Worm (Caenorhabditis elegans): Measurements from ENCODE around the gene nkb-3.
A peak's percentile ranks its signal among the peaks of the same experiment; 100 is the strongest.

nkb-3 gene

ce11 chrX:13726285-13726684 is 44.1 kb downstream of the nkb-3 start:
- peak in 1 of 6 experiments; percentile 19 for TF ChIP-seq elt-3 (tag; optimal IDR thresholded peaks at IDR 0.05)
- peak; percentile 66 for TF ChIP-seq blmp-1 (tag; optimal IDR thresholded peaks at IDR 0.05)
- TF ChIP-seq ceh-88 (GFP tag; IDR thresholded peaks at IDR 0.05), result no peak

DNA sequence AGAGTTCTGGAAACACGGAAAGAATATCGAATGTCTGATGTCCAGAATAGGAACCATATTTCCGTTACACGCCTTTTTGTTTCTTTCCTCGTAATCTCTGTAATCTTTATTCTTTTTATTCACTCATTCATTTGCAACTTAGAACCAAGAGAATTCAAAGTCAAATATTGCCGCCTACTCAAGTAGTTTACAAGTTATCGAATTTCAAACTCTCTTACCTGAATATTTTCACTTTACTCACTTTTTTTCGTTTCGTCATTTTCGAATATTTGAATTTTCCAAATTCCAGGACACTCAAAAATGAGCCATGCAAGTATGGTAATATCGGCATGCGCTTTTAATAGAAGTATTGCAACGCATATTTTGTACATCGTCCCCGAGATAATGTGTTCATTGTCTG is 46.0 kb downstream of the nkb-3 start, which contains the start of gene K11E4.6:
TSS of gene K11E4.6 (plus strand) at position 301 of the 400 bp plus-strand sequence.
- TF ChIP-seq irx-1 (tag; optimal IDR thresholded peaks at IDR 0.05) (no peak), dsc-1 (tag; optimal IDR thresholded peaks at IDR 0.05) (no peak), nhr-12 (tag; optimal IDR thresholded peaks at IDR 0.05) (no peak), tbx-2 (tag; optimal IDR thresholded peaks at IDR 0.05) (no peak), nhr-90 (tag; optimal IDR thresholded peaks at IDR 0.05; ENCODE audit: poor library complexity) (no peak), blmp-1 (tag; optimal IDR thresholded peaks at IDR 0.05) (no peak), dpl-1 (GFP tag; optimal IDR thresholded peaks at IDR 0.05) (no peak), snpc-4 (tag; optimal IDR thresholded peaks at IDR 0.05) (no peak), ceh-90 (tag; optimal IDR thresholded peaks at IDR 0.05) (no peak), fkh-8 (tag; optimal IDR thresholded peaks at IDR 0.05) (no peak), fkh-4 (tag; optimal IDR thresholded peaks at IDR 0.05; ENCODE audit: borderline replicate concordance) (no peak), isw-1 (GFP tag; IDR thresholded peaks at IDR 0.05) (no peak), efl-3 (GFP tag; optimal IDR thresholded peaks at IDR 0.05) (no peak)

ce11 chrX:13722821-13723220 is 47.5 kb downstream of the nkb-3 start, which contains the start of gene poml-1:
poml-1 (minus strand) TSS chrX:13722921.
- TF ChIP-seq snu-23 (GFP tag; optimal IDR thresholded peaks at IDR 0.05) (no peak), fkh-4 (tag; optimal IDR thresholded peaks at IDR 0.05; ENCODE audit: borderline replicate concordance) (no peak), unc-86 (tag; optimal IDR thresholded peaks at IDR 0.05) (no peak), lir-3 (tag; optimal IDR thresholded peaks at IDR 0.05; ENCODE audit: poor library complexity) (no peak)

DNA sequence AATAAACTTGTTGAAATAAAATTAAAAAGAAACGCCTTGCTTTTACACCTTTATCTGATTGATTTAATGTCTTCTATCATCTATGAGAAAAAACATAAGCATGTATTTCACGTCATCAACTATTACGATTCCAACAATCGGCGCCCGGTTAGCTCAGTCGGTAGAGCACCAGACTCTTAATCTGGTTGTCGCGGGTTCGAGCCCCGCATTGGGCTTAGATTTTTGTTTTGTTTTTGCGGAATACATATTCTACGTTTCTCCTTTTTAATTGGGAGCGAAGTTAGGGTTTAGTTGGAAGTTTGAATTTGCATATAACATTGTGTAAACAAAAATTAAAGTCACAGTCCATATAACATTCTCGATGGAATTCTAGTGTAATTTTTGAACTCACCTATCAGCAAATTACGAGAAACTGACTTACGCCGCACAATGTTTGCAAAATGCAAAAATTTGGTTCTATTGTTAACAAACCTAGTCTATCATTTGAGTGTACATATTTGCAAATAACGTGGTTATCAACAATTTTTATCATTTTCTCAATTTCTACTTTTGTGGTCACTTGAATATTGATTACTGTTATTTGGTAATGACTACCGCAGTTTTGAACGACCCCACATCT is 53.2 kb downstream of the nkb-3 start, which contains the start of gene shc-3:
TSS of gene shc-3 (plus strand) at position 484 of the 619 bp plus-strand sequence.
- no peak for TF ChIP-seq C34B4.2 (tag; optimal IDR thresholded peaks at IDR 0.05)
- peak; percentile 58 for TF ChIP-seq elt-2 (tag; optimal IDR thresholded peaks at IDR 0.05)
- no peak for TF ChIP-seq C04F5.9 (tag; optimal IDR thresholded peaks at IDR 0.05)
- no peak for TF ChIP-seq xbp-1 (tag; optimal IDR thresholded peaks at IDR 0.05)
- TF ChIP-seq sox-4 (tag; optimal IDR thresholded peaks at IDR 0.05), result no peak
- TF ChIP-seq ztf-11 (tag; optimal IDR thresholded peaks at IDR 0.05), result no peak
- no peak for TF ChIP-seq unc-62 (GFP tag; optimal IDR thresholded peaks at IDR 0.05)
- TF ChIP-seq efl-1 (optimal IDR thresholded peaks at IDR 0.05), result no peak
- no peak for TF ChIP-seq efl-1 (GFP tag; optimal IDR thresholded peaks at IDR 0.05 in 1 of 2)

- no peak for TF ChIP-seq zag-1 (tag; optimal IDR thresholded peaks at IDR 0.05)
- TF ChIP-seq zip-4 (GFP tag; optimal IDR thresholded peaks at IDR 0.05), result no peak
- TF ChIP-seq fos-1 (tag; optimal IDR thresholded peaks at IDR 0.05), result no peak
- no peak for TF ChIP-seq fkh-8 (tag; optimal IDR thresholded peaks at IDR 0.05)
- no peak for TF ChIP-seq C04F5.9 (tag; optimal IDR thresholded peaks at IDR 0.05)
- TF ChIP-seq nhr-237 (tag; optimal IDR thresholded peaks at IDR 0.05), result no peak
- TF ChIP-seq ztf-4 (tag; optimal IDR thresholded peaks at IDR 0.05), result no peak
- no peak for TF ChIP-seq ztf-11 (tag; optimal IDR thresholded peaks at IDR 0.05)
- TF ChIP-seq ceh-90 (tag; optimal IDR thresholded peaks at IDR 0.05), result no peak
- TF ChIP-seq fkh-10 (GFP tag; optimal IDR thresholded peaks at IDR 0.05), result no peak
- TF ChIP-seq nhr-76 (tag; optimal IDR thresholded peaks at IDR 0.05), result no peak
- no peak for TF ChIP-seq lir-3 (tag; optimal IDR thresholded peaks at IDR 0.05; ENCODE audit: poor library complexity)
- no peak for TF ChIP-seq hlh-17 (GFP tag; optimal IDR thresholded peaks at IDR 0.05; ENCODE audit: borderline replicate concordance)
- peak; percentile 32 for TF ChIP-seq elt-2 (tag; optimal IDR thresholded peaks at IDR 0.05)
- no peak for TF ChIP-seq mab-9 (GFP tag; IDR thresholded peaks at IDR 0.05)
- peak; percentile 36 for TF ChIP-seq swsn-7 (tag; optimal IDR thresholded peaks at IDR 0.05)
- TF ChIP-seq irx-1 (tag; optimal IDR thresholded peaks at IDR 0.05), result no peak
- TF ChIP-seq rnt-1 (tag; optimal IDR thresholded peaks at IDR 0.05), result peak; percentile 67
- TF ChIP-seq blmp-1 (tag; optimal IDR thresholded peaks at IDR 0.05), result peak; percentile 24
- no peak for TF ChIP-seq tlp-1 (tag; optimal IDR thresholded peaks at IDR 0.05)
- peak; percentile 71 for TF ChIP-seq nhr-71 (tag; optimal IDR thresholded peaks at IDR 0.05)
- peak; percentile 53 for TF ChIP-seq dsc-1 (tag; optimal IDR thresholded peaks at IDR 0.05)
- no peak for TF ChIP-seq lin-14 (GFP tag; optimal IDR thresholded peaks at IDR 0.05)
- peak; percentile 29 for TF ChIP-seq tbx-2 (tag; optimal IDR thresholded peaks at IDR 0.05)
- no peak for TF ChIP-seq ets-5 (GFP tag; IDR thresholded peaks at IDR 0.05)
- peak; percentile 28 for TF ChIP-seq skn-1 (tag; optimal IDR thresholded peaks at IDR 0.05)
- no peak for TF ChIP-seq jun-1 (tag; optimal IDR thresholded peaks at IDR 0.05)
These were observed 54.0 kb downstream of the nkb-3 start for ce11 chrX:13716313-13716712.
